Worm (Caenorhabditis elegans): ENCODE data around the gene F19B6.10.

- no peak for TF ChIP-seq F52B5.7 (tag; optimal IDR thresholded peaks at IDR 0.05)
- no peak for TF ChIP-seq D2030.7 (GFP tag; IDR thresholded peaks at IDR 0.05)
- TF ChIP-seq ceh-27 (GFP tag; optimal IDR thresholded peaks at IDR 0.05), result no peak
- no peak for TF ChIP-seq rcor-1 (GFP tag; IDR thresholded peaks at IDR 0.05)
- TF ChIP-seq unc-130 (GFP tag; optimal IDR thresholded peaks at IDR 0.05), result no peak
- TF ChIP-seq pha-4 (tag; optimal IDR thresholded peaks at IDR 0.05), result no peak
- TF ChIP-seq ceh-40 (GFP tag; IDR thresholded peaks at IDR 0.05), result no peak
- TF ChIP-seq snpc-1.1 (tag; optimal IDR thresholded peaks at IDR 0.05; ENCODE audit: insufficient read depth), result no peak
Observed at ce11 chrIV:12366571-12366970, 29.6 kb downstream of the F19B6.10 start.

All from whole organism, young adult.